Fruit fly (Drosophila melanogaster) whole organism, embryonic: ENCODE results near the gene CG7714.

ENCODE experiments used
- CG10462 ChIP-seq: fragments of 200-800 bp; sonication (Bioruptor generic); optimal IDR thresholded peaks from 2 replicates; lab custom pipeline; 2016; ENCODE audit warnings: missing biosample characterization, missing genetic modification characterization
- CG11398 ChIP-seq: fragments of 200-800 bp; sonication (Bioruptor generic); optimal IDR thresholded peaks from 2 replicates; lab custom pipeline; 2016; ENCODE audit warnings: missing biosample characterization, missing genetic modification characterization
- CG12744 ChIP-seq: fragments of 200-800 bp; sonication (Bioruptor generic); optimal IDR thresholded peaks from 2 replicates; lab custom pipeline; 2016; ENCODE audit warnings: missing biosample characterization, missing genetic modification characterization
- CG13296 ChIP-seq: fragments of 200-800 bp; sonication (Bioruptor generic); optimal IDR thresholded peaks from 3 replicates; lab custom pipeline; 2018; ENCODE audit warnings: missing biosample characterization, mild to moderate bottlenecking, missing genetic modification characterization
- CG16779 ChIP-seq: fragments of 200-800 bp; sonication (Bioruptor generic); IDR thresholded peaks from 2 replicates; pipeline ENCODE4 v1.3.6; 2022; ENCODE audit warnings: missing biosample characterization, missing genetic modification characterization
- CG16813 ChIP-seq: fragments of 200-800 bp; sonication (Bioruptor generic); IDR thresholded peaks from 3 replicates; pipeline ENCODE4 v1.3.6; 2022; ENCODE audit warnings: missing biosample characterization, missing genetic modification characterization; ENCODE audit not compliant: partially characterized antibody
- CG18011 ChIP-seq: fragments of 200-800 bp; sonication (Bioruptor generic); optimal IDR thresholded peaks from 2 replicates; lab custom pipeline; 2017; ENCODE audit warnings: missing biosample characterization, missing genetic modification characterization, mild to moderate bottlenecking, moderate library complexity, missing genotype
- CG32532 ChIP-seq: fragments of 200-800 bp; sonication (Bioruptor generic); IDR thresholded peaks from 2 replicates; pipeline ENCODE4 v1.3.6; 2022; ENCODE audit warnings: missing biosample characterization, missing genetic modification characterization
- CG5245 ChIP-seq: fragments of 200-800 bp; sonication (Bioruptor generic); optimal IDR thresholded peaks from 3 replicates; lab custom pipeline; 2016; ENCODE audit warnings: missing biosample characterization, missing genetic modification characterization
- CG5953 ChIP-seq: fragments of 200-800 bp; sonication (Bioruptor generic); IDR thresholded peaks from 2 replicates; pipeline ENCODE4 v1.3.6; 2022; ENCODE audit warnings: missing biosample characterization, missing genetic modification characterization
- Camta ChIP-seq: fragments of 200-800 bp; sonication (Bioruptor generic); optimal IDR thresholded peaks from 2 replicates; lab custom pipeline; 2016; ENCODE audit warnings: missing biosample characterization, missing genetic modification characterization
- Dbx ChIP-seq: fragments of 200-800 bp; sonication (Bioruptor generic); IDR thresholded peaks from 3 replicates; pipeline ENCODE4 v1.3.6; 2022; ENCODE audit warnings: missing biosample characterization, missing genetic modification characterization
- Dip3 ChIP-seq: fragments of 200-800 bp; sonication (Bioruptor generic); optimal IDR thresholded peaks from 3 replicates; lab custom pipeline; 2016; ENCODE audit warnings: missing biosample characterization, missing genetic modification characterization
- Dll ChIP-seq: fragments of 200-800 bp; sonication (Bioruptor generic); IDR thresholded peaks from 4 replicates; pipeline ENCODE4 v1.3.6; 2022; ENCODE audit warnings: missing biosample characterization, missing genetic modification characterization; ENCODE audit not compliant: partially characterized antibody
- Doc2 ChIP-seq: fragments of 200-800 bp; sonication (Bioruptor generic); IDR thresholded peaks from 2 replicates; pipeline ENCODE4 v1.3.6; 2022; ENCODE audit warnings: missing biosample characterization, missing genetic modification characterization
- Dref ChIP-seq: fragments of 200-800 bp; sonication (Bioruptor generic); IDR thresholded peaks from 2 replicates; pipeline ENCODE4 v1.3.6; 2022; ENCODE audit warnings: missing biosample characterization, missing genetic modification characterization
- Gsc ChIP-seq: fragments of 200-800 bp; sonication (Bioruptor generic); IDR thresholded peaks from 2 replicates; pipeline ENCODE4 v1.3.6; 2022; ENCODE audit warnings: missing biosample characterization, missing genetic modification characterization
- Hey ChIP-seq: fragments of 200-800 bp; sonication (Bioruptor generic); optimal IDR thresholded peaks from 3 replicates; lab custom pipeline; 2018; ENCODE audit warnings: missing biosample characterization, mild to moderate bottlenecking, missing genetic modification characterization
- HmgD ChIP-seq: fragments of 200-800 bp; sonication (Bioruptor generic); optimal IDR thresholded peaks from 3 replicates; lab custom pipeline; 2016; ENCODE audit warnings: missing biosample characterization, missing genetic modification characterization
- Hr78 ChIP-seq, 2 experiments: fragments of 200-800 bp in 1 of 2; fragments of >200 bp in 1 of 2; sonication (Bioruptor generic) in 1 of 2; optimal IDR thresholded peaks; 2 replicates each; lab custom pipeline; 2017 to 2019; ENCODE audit warnings: missing biosample characterization in 2 of 2, missing genetic modification characterization in 2 of 2, mild to moderate bottlenecking in 1 of 2, moderate library complexity in 1 of 2
- Kr ChIP-seq: fragments of 200-800 bp; sonication (Bioruptor generic); optimal IDR thresholded peaks from 2 replicates; lab custom pipeline; 2017; ENCODE audit warnings: missing biosample characterization, mild to moderate bottlenecking, missing genetic modification characterization
- Myb ChIP-seq: fragments of 200-800 bp; sonication (Bioruptor generic); optimal IDR thresholded peaks from 2 replicates; lab custom pipeline; 2016; ENCODE audit warnings: missing biosample characterization, missing genetic modification characterization
- NK7.1 ChIP-seq: fragments of 200-800 bp; sonication (Bioruptor generic); optimal IDR thresholded peaks from 3 replicates; lab custom pipeline; 2016; ENCODE audit warnings: missing biosample characterization, missing genetic modification characterization
- NfI ChIP-seq: fragments of 200-800 bp; sonication (Bioruptor generic); optimal IDR thresholded peaks from 3 replicates; lab custom pipeline; 2018; ENCODE audit warnings: missing biosample characterization, mild to moderate bottlenecking, missing genetic modification characterization, moderate library complexity
- Opbp ChIP-seq: fragments of 200-800 bp; sonication (Bioruptor generic); IDR thresholded peaks from 3 replicates; pipeline ENCODE4 v1.3.6; 2022; ENCODE audit warnings: missing biosample characterization, missing genetic modification characterization; ENCODE audit not compliant: partially characterized antibody
- Sox102F ChIP-seq: fragments of 200-800 bp; sonication (Bioruptor generic); optimal IDR thresholded peaks from 2 replicates; lab custom pipeline; 2018; ENCODE audit warnings: missing biosample characterization, mild to moderate bottlenecking, missing genetic modification characterization, moderate library complexity
- Ssrp ChIP-seq: fragments of 200-800 bp; sonication (Bioruptor generic); optimal IDR thresholded peaks from 2 replicates; lab custom pipeline; 2018; ENCODE audit warnings: missing biosample characterization, mild to moderate bottlenecking, missing genetic modification characterization, moderate library complexity
- Trl ChIP-seq, 3 experiments: fragments of >200 bp in 2 of 3; fragments of 200-800 bp in 1 of 3; sonication (Bioruptor generic) in 1 of 3; optimal IDR thresholded peaks; 2 replicates in 1 of 3; 3 replicates in 2 of 3; lab custom pipeline; 2016 to 2017; ENCODE audit warnings: missing biosample characterization in 1 of 3, missing genetic modification characterization in 1 of 3
- ac ChIP-seq: fragments of 200-800 bp; sonication (Bioruptor generic); optimal IDR thresholded peaks from 3 replicates; lab custom pipeline; 2017; ENCODE audit warnings: missing biosample characterization, mild to moderate bottlenecking, missing genetic modification characterization
- cad ChIP-seq: fragments of >200 bp; optimal IDR thresholded peaks from 2 replicates; lab custom pipeline; 2017; ENCODE audit warnings: missing biosample characterization, missing genetic modification characterization
- en ChIP-seq: fragments of 200-800 bp; sonication (Bioruptor generic); optimal IDR thresholded peaks from 2 replicates; lab custom pipeline; 2016; ENCODE audit warnings: missing biosample characterization, missing genetic modification characterization
- exex ChIP-seq: fragments of 200-800 bp; sonication (Bioruptor generic); optimal IDR thresholded peaks from 4 replicates; lab custom pipeline; 2018; ENCODE audit warnings: missing biosample characterization, mild to moderate bottlenecking, missing genetic modification characterization, moderate library complexity
- gem ChIP-seq: fragments of 200-800 bp; sonication (Bioruptor generic); optimal IDR thresholded peaks from 2 replicates; lab custom pipeline; 2019; ENCODE audit warnings: missing biosample characterization, mild to moderate bottlenecking, missing genetic modification characterization, moderate library complexity
- gsb-n ChIP-seq: fragments of 200-800 bp; sonication (Bioruptor generic); optimal IDR thresholded peaks from 3 replicates; lab custom pipeline; 2018; ENCODE audit warnings: missing biosample characterization, mild to moderate bottlenecking, missing genetic modification characterization
- hkb ChIP-seq, 2 experiments: fragments of 200-800 bp in 1 of 2; fragments of >200 bp in 1 of 2; sonication (Bioruptor generic) in 1 of 2; IDR thresholded peaks in 1 of 2; optimal IDR thresholded peaks in 1 of 2; 2 replicates each; pipeline versions ENCODE4 v1.3.6 to Lab custom; 2017 to 2022; ENCODE audit warnings: missing biosample characterization in 1 of 2, missing genetic modification characterization in 1 of 2
- ken ChIP-seq: fragments of 200-800 bp; sonication (Bioruptor generic); IDR thresholded peaks from 3 replicates; pipeline ENCODE4 v1.3.6; 2022; ENCODE audit warnings: missing biosample characterization, missing genetic modification characterization
- odd ChIP-seq: fragments of 200-800 bp; sonication (Bioruptor generic); optimal IDR thresholded peaks from 2 replicates; lab custom pipeline; 2017; ENCODE audit warnings: missing biosample characterization, mild to moderate bottlenecking, missing genetic modification characterization
- pros ChIP-seq: fragments of 200-800 bp; sonication (Bioruptor generic); optimal IDR thresholded peaks from 3 replicates; lab custom pipeline; 2019; ENCODE audit warnings: missing biosample characterization, mild to moderate bottlenecking, missing genetic modification characterization, moderate library complexity
- pzg ChIP-seq: fragments of 200-800 bp; sonication (Bioruptor generic); optimal IDR thresholded peaks from 3 replicates; lab custom pipeline; 2018; ENCODE audit warnings: missing biosample characterization, mild to moderate bottlenecking, missing genetic modification characterization, moderate library complexity
- ranshi ChIP-seq: fragments of 200-800 bp; sonication (Bioruptor generic); IDR thresholded peaks from 2 replicates; pipeline ENCODE4 v1.3.6; 2022; ENCODE audit warnings: missing biosample characterization, missing genetic modification characterization
- sc ChIP-seq, 3 experiments: fragments of >200 bp in 2 of 3; fragments of 200-800 bp in 1 of 3; sonication (Bioruptor generic) in 1 of 3; optimal IDR thresholded peaks; 2 replicates in 2 of 3; 3 replicates in 1 of 3; lab custom pipeline; 2017; ENCODE audit warnings: mild to moderate bottlenecking in 1 of 3, missing biosample characterization in 1 of 3, missing genetic modification characterization in 1 of 3, missing genetic modification reagents in 1 of 3
- ssp ChIP-seq: fragments of 200-800 bp; sonication (Bioruptor generic); IDR thresholded peaks from 2 replicates; pipeline ENCODE4 v1.3.6; 2022; ENCODE audit warnings: missing biosample characterization, missing genetic modification characterization
- stwl ChIP-seq: fragments of 200-800 bp; sonication (Bioruptor generic); optimal IDR thresholded peaks from 3 replicates; lab custom pipeline; 2018; ENCODE audit warnings: missing biosample characterization, mild to moderate bottlenecking, missing genetic modification characterization, moderate library complexity
- tap ChIP-seq: fragments of 200-800 bp; optimal IDR thresholded peaks from 3 replicates; lab custom pipeline; 2019; ENCODE audit warnings: missing biosample characterization, mild to moderate bottlenecking, missing genetic modification characterization, moderate library complexity
- tio ChIP-seq: fragments of 200-800 bp; sonication (Bioruptor generic); optimal IDR thresholded peaks from 2 replicates; lab custom pipeline; 2017; ENCODE audit warnings: missing biosample characterization, missing genetic modification characterization, inconsistent platforms
- trem ChIP-seq: fragments of 200-800 bp; optimal IDR thresholded peaks from 3 replicates; lab custom pipeline; 2019; ENCODE audit warnings: missing biosample characterization, mild to moderate bottlenecking, missing genetic modification characterization, moderate library complexity
- tx ChIP-seq: fragments of 200-800 bp; sonication (Bioruptor generic); optimal IDR thresholded peaks from 2 replicates; lab custom pipeline; 2016; ENCODE audit warnings: missing biosample characterization, missing genetic modification characterization
- vfl ChIP-seq: fragments of 200-800 bp; sonication (Bioruptor generic); optimal IDR thresholded peaks from 2 replicates; lab custom pipeline; 2016; ENCODE audit warnings: missing biosample characterization, missing genetic modification characterization

The CG7714 gene

dm6 chr3R:18731241-18731640 is 5.0 kb upstream of the CG7714 start (continued):
- TF ChIP-seq HmgD (GFP tag; lab: Kevin White, UChicago) (no peak), CG10462 (no peak), CG5245 (GFP tag; lab: Kevin White, UChicago) (no peak), CG5953 (GFP tag; lab: Robert Waterston, UW) (no peak), pzg (GFP tag; lab: Kevin White, UChicago) (peak; percentile 2), cad (no peak), CG12744 (GFP tag; lab: Kevin White, UChicago) (no peak), gsb-n (tag; lab: Kevin White, UChicago) (no peak), CG13296 (GFP tag; lab: Kevin White, UChicago) (no peak), Dbx (no peak), Opbp (GFP tag; lab: Robert Waterston, UW) (no peak), vfl (GFP tag; lab: Kevin White, UChicago) (no peak), CG11398 (GFP tag; lab: Kevin White, UChicago) (no peak), Hey (tag; lab: Kevin White, UChicago) (no peak), Sox102F (GFP tag; lab: Kevin White, UChicago) (no peak), Gsc (no peak), exex (tag; lab: Kevin White, UChicago) (peak; percentile 20), CG16813 (no peak), CG16779 (no peak), CG32532 (GFP tag; lab: Robert Waterston, UW) (no peak), stwl (tag; lab: Kevin White, UChicago) (peak; percentile 14), Myb (GFP tag; lab: Kevin White, UChicago) (no peak), tap (tag; lab: Kevin White, UChicago) (no peak), sc (optimal IDR thresholded peaks at IDR 0.05; lab: Kevin White, UChicago) (no peak), sc (GFP tag; optimal IDR thresholded peaks at IDR 0.05; lab: Kevin White, UChicago) (no peak), CG18011 (peak; percentile 86), hkb (optimal IDR thresholded peaks at IDR 0.05; lab: Kevin White, UChicago) (no peak), hkb (GFP tag; IDR thresholded peaks at IDR 0.05; lab: Robert Waterston, UW) (no peak), tio (GFP tag; lab: Kevin White, UChicago) (no peak), ssp (GFP tag; lab: Robert Waterston, UW) (no peak)

- TF ChIP-seq NfI (GFP tag; lab: Kevin White, UChicago) (no peak), CG13296 (GFP tag; lab: Kevin White, UChicago) (no peak), ken (GFP tag; lab: Robert Waterston, UW) (no peak), Ssrp (tag; lab: Kevin White, UChicago) (no peak), NK7.1 (GFP tag; lab: Kevin White, UChicago) (no peak), Dref (GFP tag; lab: Robert Waterston, UW) (no peak), gem (tag; lab: Kevin White, UChicago) (no peak)
- TF ChIP-seq, all 482 proteins: peak for 0
These were observed 2.1 kb upstream of the CG7714 start, which contains the start of gene CG7715 for dm6 chr3R:18728368-18728767. Gene CG7715, minus strand, starts transcription at chr3R:18728468.

- TF ChIP-seq Hr78 (GFP tag; optimal IDR thresholded peaks at IDR 0.05; lab: Kevin White, UChicago) (no peak), Dip3 (GFP tag; lab: Kevin White, UChicago) (no peak), Camta (GFP tag; lab: Kevin White, UChicago) (no peak), Doc2 (GFP tag; lab: Robert Waterston, UW) (no peak), Dref (GFP tag; lab: Robert Waterston, UW) (no peak), ranshi (no peak), trem (tag; lab: Kevin White, UChicago) (no peak), ac (GFP tag; lab: Kevin White, UChicago) (no peak), tx (GFP tag; lab: Kevin White, UChicago) (no peak), en (GFP tag; lab: Kevin White, UChicago) (no peak), pros (GFP tag; lab: Kevin White, UChicago) (no peak), stwl (tag; lab: Kevin White, UChicago) (peak; percentile 43), Dll (peak; percentile 34; the same call in 1 of the 4 replicates), Kr (GFP tag; lab: Kevin White, UChicago) (no peak), Trl (optimal IDR thresholded peaks at IDR 0.05; lab: Kevin White, UChicago) (peak in 1 of 2 experiments; percentile 47), Trl (GFP tag; optimal IDR thresholded peaks at IDR 0.05; lab: Kevin White, UChicago) (no peak), odd (GFP tag; lab: Kevin White, UChicago) (no peak)
These were observed 3.7 kb downstream of the CG7714 start, which contains the start of gene CG34283 for dm6 chr3R:18722490-18722889. Gene CG34283, minus strand, starts transcription at chr3R:18722590.
